Worm (Caenorhabditis elegans) whole organism, L2 larva: ENCODE data around the gene F07E5.13.

ENCODE experiments used
- R02D3.7 ChIP-seq: fragments of 150-350 bp; optimal IDR thresholded peaks from 2 replicates; lab custom pipeline; 2014; ENCODE audit warnings: missing biosample characterization, missing genetic modification characterization
- alr-1 ChIP-seq: fragments of 150-350 bp; optimal IDR thresholded peaks from 2 replicates; lab custom pipeline; 2014; ENCODE audit warnings: missing biosample characterization, missing genetic modification characterization
- blmp-1 ChIP-seq: sonication (generic microtip); optimal IDR thresholded peaks from 2 replicates; lab custom pipeline; 2017; ENCODE audit warnings: missing genetic modification characterization, mild to moderate bottlenecking, missing compliant biosample characterization, antibody characterized with exemption, moderate library complexity; ENCODE audit not compliant: insufficient read depth
- ceh-82 ChIP-seq: fragments of 150-350 bp; optimal IDR thresholded peaks from 2 replicates; lab custom pipeline; 2014; ENCODE audit warnings: missing biosample characterization, missing genetic modification characterization
- elt-3 ChIP-seq: sonication (generic microtip); optimal IDR thresholded peaks from 2 replicates; lab custom pipeline; 2017; ENCODE audit warnings: missing biosample characterization, missing genetic modification characterization
- fos-1 ChIP-seq: fragments of 150-350 bp; optimal IDR thresholded peaks from 2 replicates; lab custom pipeline; 2014; ENCODE audit warnings: missing biosample characterization, missing genetic modification characterization
- lin-39 ChIP-seq: fragments of 150-350 bp; optimal IDR thresholded peaks from 2 replicates; lab custom pipeline; 2014; ENCODE audit warnings: missing biosample characterization, missing genetic modification reagents, missing genetic modification characterization
- nhr-11 ChIP-seq: fragments of 150-350 bp; optimal IDR thresholded peaks from 2 replicates; lab custom pipeline; 2014; ENCODE audit warnings: missing biosample characterization, missing genetic modification characterization
- peb-1 ChIP-seq: fragments of 150-350 bp; optimal IDR thresholded peaks from 2 replicates; lab custom pipeline; 2014; ENCODE audit warnings: missing biosample characterization, missing genetic modification characterization
- skn-1 ChIP-seq: sonication (generic microtip); optimal IDR thresholded peaks from 2 replicates; lab custom pipeline; 2017; ENCODE audit warnings: missing biosample characterization, missing genetic modification characterization
- unc-39 ChIP-seq: fragments of 150-350 bp; optimal IDR thresholded peaks from 2 replicates; lab custom pipeline; 2014; ENCODE audit warnings: missing biosample characterization, missing genetic modification characterization
- ztf-4 ChIP-seq: fragments of 150-350 bp; optimal IDR thresholded peaks from 2 replicates; lab custom pipeline; 2014; ENCODE audit warnings: missing biosample characterization, missing genetic modification characterization

DNA sequence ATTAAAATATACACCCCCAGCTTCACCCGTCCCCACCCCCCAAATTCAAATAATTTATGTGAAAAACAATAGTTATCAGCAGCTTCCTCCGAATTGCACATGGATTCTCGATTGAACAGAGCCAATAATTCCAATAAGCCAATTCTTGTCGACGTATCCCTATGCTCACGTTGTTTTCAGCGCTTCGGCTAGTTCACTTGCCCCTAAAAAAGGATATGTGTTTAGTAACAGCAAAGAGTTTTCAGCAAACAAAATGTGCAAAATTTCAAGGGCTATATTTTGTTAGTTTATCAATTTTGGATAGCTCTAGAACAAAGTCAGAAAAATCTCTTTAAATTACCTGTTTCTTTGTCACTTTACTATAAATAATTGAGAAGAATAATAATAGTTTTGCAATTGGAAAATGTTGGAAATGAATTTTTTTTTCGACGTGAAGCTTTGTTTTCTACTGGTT lies 19.9 kb upstream of the F07E5.13 start, which contains the start of the genes T16A1.5 and fbxc-49:
- TF ChIP-seq ztf-4 (no peak), unc-39 (tag; lab: Kevin White, UChicago) (no peak), ceh-82 (tag; lab: Kevin White, UChicago) (no peak), alr-1 (tag; lab: Kevin White, UChicago) (no peak), fos-1 (tag; lab: Kevin White, UChicago) (no peak), skn-1 (tag; lab: Kevin White, UChicago) (no peak), nhr-11 (no peak), blmp-1 (no peak), elt-3 (no peak), peb-1 (tag; lab: Kevin White, UChicago) (no peak), lin-39 (no peak), R02D3.7 (tag; lab: Kevin White, UChicago) (no peak)
